Fruit fly (Drosophila melanogaster) whole organism, embryonic: ENCODE results near the gene NimC3.
A peak's percentile ranks its signal among the peaks of the same experiment; 100 is the strongest.

Experiments used
- CG10147 ChIP-seq: fragments of 200-800 bp; sonication (Bioruptor generic); optimal IDR thresholded peaks from 2 replicates; lab custom pipeline; 2019; ENCODE audit warnings: missing biosample characterization, mild to moderate bottlenecking, missing genetic modification characterization, moderate library complexity
- CG10209 ChIP-seq: fragments of 200-800 bp; sonication (Bioruptor generic); optimal IDR thresholded peaks from 3 replicates; lab custom pipeline; 2017; ENCODE audit warnings: missing biosample characterization, mild to moderate bottlenecking, missing genetic modification characterization, missing genetic modification reagents
- CG10321 ChIP-seq: fragments of 200-800 bp; sonication (Bioruptor generic); IDR thresholded peaks from 2 replicates; pipeline ENCODE4 v1.3.6; 2022; ENCODE audit warnings: missing biosample characterization, missing genetic modification characterization
- CG11093 ChIP-seq: fragments of 200-800 bp; sonication (Bioruptor generic); IDR thresholded peaks from 3 replicates; pipeline ENCODE4 v1.3.6; 2022; ENCODE audit warnings: missing biosample characterization, missing genetic modification characterization
- CG11247 ChIP-seq: fragments of 200-800 bp; sonication (Bioruptor generic); IDR thresholded peaks from 2 replicates; pipeline ENCODE4 v1.3.6; 2022; ENCODE audit warnings: missing biosample characterization, missing genetic modification characterization
- CG12769 ChIP-seq: fragments of 200-800 bp; sonication (Bioruptor generic); optimal IDR thresholded peaks from 2 replicates; lab custom pipeline; 2019; ENCODE audit warnings: missing biosample characterization, mild to moderate bottlenecking, missing genetic modification characterization, moderate library complexity
- CG13424 ChIP-seq: fragments of 200-800 bp; sonication (Bioruptor generic); optimal IDR thresholded peaks from 2 replicates; lab custom pipeline; 2019; ENCODE audit warnings: missing biosample characterization, mild to moderate bottlenecking, missing genetic modification characterization, moderate library complexity
- CG14014 ChIP-seq: fragments of 200-800 bp; sonication (Bioruptor generic); IDR thresholded peaks from 2 replicates; pipeline ENCODE4 v1.3.6; 2022; ENCODE audit warnings: missing biosample characterization, missing genetic modification characterization
- CG14050 ChIP-seq: fragments of 200-800 bp; sonication (Bioruptor generic); IDR thresholded peaks from 3 replicates; pipeline ENCODE4 v1.3.6; 2022; ENCODE audit warnings: missing biosample characterization, missing genetic modification characterization
- CG15479 ChIP-seq: fragments of 200-800 bp; sonication (Bioruptor generic); optimal IDR thresholded peaks from 3 replicates; lab custom pipeline; 2019; ENCODE audit warnings: missing biosample characterization, mild to moderate bottlenecking, missing genetic modification characterization, moderate library complexity
- CG17186 ChIP-seq: fragments of 200-800 bp; sonication (Bioruptor generic); optimal IDR thresholded peaks from 3 replicates; lab custom pipeline; 2017; ENCODE audit warnings: missing biosample characterization, missing genetic modification reagents, missing genetic modification characterization
- CG17328 ChIP-seq: fragments of 200-800 bp; sonication (Bioruptor generic); IDR thresholded peaks from 2 replicates; pipeline ENCODE4 v1.3.6; 2022; ENCODE audit warnings: missing biosample characterization, missing genetic modification characterization
- CG17829 ChIP-seq: fragments of 200-800 bp; optimal IDR thresholded peaks from 2 replicates; lab custom pipeline; 2019; ENCODE audit warnings: missing biosample characterization, mild to moderate bottlenecking, missing genetic modification characterization, moderate library complexity
- CG2678 ChIP-seq: fragments of 200-800 bp; sonication (Bioruptor generic); optimal IDR thresholded peaks from 3 replicates; lab custom pipeline; 2019; ENCODE audit warnings: missing biosample characterization, mild to moderate bottlenecking, missing genetic modification characterization, moderate library complexity
- CG31224 ChIP-seq: fragments of 200-800 bp; sonication (Bioruptor generic); IDR thresholded peaks from 2 replicates; pipeline ENCODE4 v1.3.6; 2022; ENCODE audit warnings: missing biosample characterization, missing genetic modification characterization
- CG31388 ChIP-seq: fragments of 200-800 bp; sonication (Bioruptor generic); optimal IDR thresholded peaks from 2 replicates; lab custom pipeline; 2016; ENCODE audit warnings: missing biosample characterization, missing genetic modification characterization
- CG4617 ChIP-seq: fragments of 200-800 bp; sonication (Bioruptor generic); optimal IDR thresholded peaks from 3 replicates; lab custom pipeline; 2016; ENCODE audit warnings: missing biosample characterization, missing genetic modification characterization, borderline replicate concordance
- CG6683 ChIP-seq: fragments of 200-800 bp; sonication (Bioruptor generic); optimal IDR thresholded peaks from 2 replicates; lab custom pipeline; 2017; ENCODE audit warnings: missing biosample characterization, mild to moderate bottlenecking, missing genetic modification characterization, missing genetic modification reagents
- CG6689 ChIP-seq: fragments of 200-800 bp; sonication (Bioruptor generic); IDR thresholded peaks from 2 replicates; pipeline ENCODE4 v1.3.6; 2022; ENCODE audit warnings: missing biosample characterization, missing genetic modification characterization
- CG6791 ChIP-seq: fragments of 200-800 bp; sonication (Bioruptor generic); IDR thresholded peaks from 3 replicates; pipeline ENCODE4 v1.3.6; 2022; ENCODE audit warnings: missing biosample characterization, missing genetic modification characterization; ENCODE audit not compliant: partially characterized antibody
- CG9609 ChIP-seq: fragments of 200-800 bp; sonication (Bioruptor generic); optimal IDR thresholded peaks from 3 replicates; lab custom pipeline; 2016; ENCODE audit warnings: missing biosample characterization, missing genetic modification characterization
- CG9932 ChIP-seq: fragments of 200-800 bp; sonication (Bioruptor generic); IDR thresholded peaks from 2 replicates; pipeline ENCODE4 v1.3.6; 2022; ENCODE audit warnings: missing biosample characterization, missing genetic modification characterization
- Dad ChIP-seq: fragments of 200-800 bp; sonication (Bioruptor generic); optimal IDR thresholded peaks from 3 replicates; lab custom pipeline; 2016; ENCODE audit warnings: missing biosample characterization, missing genetic modification characterization
- Doc2 ChIP-seq: fragments of 200-800 bp; sonication (Bioruptor generic); IDR thresholded peaks from 2 replicates; pipeline ENCODE4 v1.3.6; 2022; ENCODE audit warnings: missing biosample characterization, missing genetic modification characterization
- Fer3 ChIP-seq: fragments of 200-800 bp; sonication (Bioruptor generic); optimal IDR thresholded peaks from 2 replicates; lab custom pipeline; 2018; ENCODE audit warnings: missing biosample characterization, mild to moderate bottlenecking, missing genetic modification characterization, moderate library complexity
- MBD-R2 ChIP-seq: fragments of 200-800 bp; sonication (Bioruptor generic); IDR thresholded peaks from 2 replicates; pipeline ENCODE4 v1.3.6; 2022; ENCODE audit warnings: missing biosample characterization, missing genetic modification characterization
- Mad ChIP-seq: fragments of 200-800 bp; sonication (Bioruptor generic); optimal IDR thresholded peaks from 2 replicates; lab custom pipeline; 2016; ENCODE audit warnings: missing biosample characterization, missing genetic modification characterization
- NC2β ChIP-seq: fragments of 200-800 bp; sonication (Bioruptor generic); optimal IDR thresholded peaks from 2 replicates; lab custom pipeline; 2016; ENCODE audit warnings: missing biosample characterization, missing genetic modification characterization
- Rfx ChIP-seq: fragments of 200-800 bp; sonication (Bioruptor generic); IDR thresholded peaks from 2 replicates; pipeline ENCODE4 v1.3.6; 2022; ENCODE audit warnings: missing biosample characterization, missing genetic modification characterization
- Sox100B ChIP-seq: fragments of 200-800 bp; sonication (Bioruptor generic); optimal IDR thresholded peaks from 3 replicates; lab custom pipeline; 2018; ENCODE audit warnings: missing biosample characterization, mild to moderate bottlenecking, missing genetic modification characterization
- TFAM ChIP-seq: fragments of 200-800 bp; sonication (Bioruptor generic); optimal IDR thresholded peaks from 2 replicates; lab custom pipeline; 2017; ENCODE audit warnings: missing biosample characterization, missing genetic modification characterization, inconsistent platforms
- Xrp1 ChIP-seq: fragments of 200-800 bp; sonication (Bioruptor generic); IDR thresholded peaks from 2 replicates; pipeline ENCODE4 v1.3.6; 2022; ENCODE audit warnings: missing biosample characterization, missing genetic modification characterization
- amos ChIP-seq: fragments of 200-800 bp; sonication (Bioruptor generic); IDR thresholded peaks from 2 replicates; pipeline ENCODE4 v1.3.6; 2022; ENCODE audit warnings: missing biosample characterization, missing genetic modification characterization; ENCODE audit not compliant: partially characterized antibody
- aop ChIP-seq: fragments of 200-800 bp; sonication (Bioruptor generic); IDR thresholded peaks from 2 replicates; pipeline ENCODE4 v1.3.6; 2022; ENCODE audit warnings: missing biosample characterization, missing genetic modification characterization
- br ChIP-seq: fragments of >200 bp; optimal IDR thresholded peaks from 2 replicates; lab custom pipeline; 2017
- cato ChIP-seq: fragments of 200-800 bp; sonication (Bioruptor generic); optimal IDR thresholded peaks from 2 replicates; lab custom pipeline; 2016; ENCODE audit warnings: missing biosample characterization, missing genetic modification characterization, borderline replicate concordance
- ci ChIP-seq: fragments of 200-800 bp; sonication (Bioruptor generic); IDR thresholded peaks from 3 replicates; pipeline ENCODE4 v1.3.6; 2022; ENCODE audit warnings: missing biosample characterization, missing genetic modification characterization
- corto ChIP-seq: fragments of 200-800 bp; sonication (Bioruptor generic); optimal IDR thresholded peaks from 2 replicates; lab custom pipeline; 2016; ENCODE audit warnings: missing biosample characterization, mild to moderate bottlenecking, missing genetic modification characterization, moderate library complexity
- crp ChIP-seq, 2 experiments: fragments of 200-800 bp; sonication (Bioruptor generic); optimal IDR thresholded peaks; 2 replicates in 1 of 2; 3 replicates in 1 of 2; lab custom pipeline; 2017; ENCODE audit warnings: missing biosample characterization in 2 of 2, missing genetic modification characterization in 2 of 2, mild to moderate bottlenecking in 1 of 2, moderate library complexity in 1 of 2
- cwo ChIP-seq: fragments of 200-800 bp; sonication (Bioruptor generic); optimal IDR thresholded peaks from 3 replicates; lab custom pipeline; 2017; ENCODE audit warnings: missing biosample characterization, missing genetic modification characterization, mild to moderate bottlenecking, moderate library complexity, missing genetic modification reagents
- dysf ChIP-seq: fragments of 200-800 bp; sonication (Bioruptor generic); IDR thresholded peaks from 3 replicates; pipeline ENCODE4 v1.3.6; 2022; ENCODE audit warnings: missing biosample characterization, missing genetic modification characterization
- ftz-f1 ChIP-seq: fragments of 200-800 bp; sonication (Bioruptor generic); optimal IDR thresholded peaks from 2 replicates; lab custom pipeline; 2016; ENCODE audit warnings: missing biosample characterization, missing genetic modification characterization
- grau ChIP-seq: fragments of 200-800 bp; optimal IDR thresholded peaks from 3 replicates; lab custom pipeline; 2019; ENCODE audit warnings: missing biosample characterization, mild to moderate bottlenecking, missing genetic modification characterization, moderate library complexity
- nau ChIP-seq: fragments of 200-800 bp; sonication (Bioruptor generic); optimal IDR thresholded peaks from 3 replicates; lab custom pipeline; 2017; ENCODE audit warnings: missing biosample characterization, mild to moderate bottlenecking, missing genetic modification characterization, missing genetic modification reagents
- pb ChIP-seq: fragments of 200-800 bp; sonication (Bioruptor generic); optimal IDR thresholded peaks from 3 replicates; lab custom pipeline; 2016; ENCODE audit warnings: missing biosample characterization, missing genetic modification characterization
- phol ChIP-seq: fragments of 200-800 bp; sonication (Bioruptor generic); optimal IDR thresholded peaks from 3 replicates; lab custom pipeline; 2018; ENCODE audit warnings: missing biosample characterization, mild to moderate bottlenecking, missing genetic modification characterization, moderate library complexity
- pnt ChIP-seq: fragments of 200-800 bp; sonication (Bioruptor generic); optimal IDR thresholded peaks from 3 replicates; lab custom pipeline; 2016; ENCODE audit warnings: missing biosample characterization, missing genetic modification characterization
- psq ChIP-seq: fragments of 200-800 bp; sonication (Bioruptor generic); optimal IDR thresholded peaks from 2 replicates; lab custom pipeline; 2017; ENCODE audit warnings: missing biosample characterization, missing genetic modification characterization
- sug ChIP-seq: fragments of 200-800 bp; optimal IDR thresholded peaks from 2 replicates; lab custom pipeline; 2019; ENCODE audit warnings: missing biosample characterization, mild to moderate bottlenecking, missing genetic modification characterization, moderate library complexity
- trh ChIP-seq: fragments of 200-800 bp; sonication (Bioruptor generic); optimal IDR thresholded peaks from 2 replicates; lab custom pipeline; 2016; ENCODE audit warnings: missing biosample characterization, missing genetic modification characterization
- usp ChIP-seq: fragments of >200 bp; optimal IDR thresholded peaks from 2 replicates; lab custom pipeline; 2017; ENCODE audit warnings: missing biosample characterization, missing genetic modification characterization

The NimC3 gene

DNA sequence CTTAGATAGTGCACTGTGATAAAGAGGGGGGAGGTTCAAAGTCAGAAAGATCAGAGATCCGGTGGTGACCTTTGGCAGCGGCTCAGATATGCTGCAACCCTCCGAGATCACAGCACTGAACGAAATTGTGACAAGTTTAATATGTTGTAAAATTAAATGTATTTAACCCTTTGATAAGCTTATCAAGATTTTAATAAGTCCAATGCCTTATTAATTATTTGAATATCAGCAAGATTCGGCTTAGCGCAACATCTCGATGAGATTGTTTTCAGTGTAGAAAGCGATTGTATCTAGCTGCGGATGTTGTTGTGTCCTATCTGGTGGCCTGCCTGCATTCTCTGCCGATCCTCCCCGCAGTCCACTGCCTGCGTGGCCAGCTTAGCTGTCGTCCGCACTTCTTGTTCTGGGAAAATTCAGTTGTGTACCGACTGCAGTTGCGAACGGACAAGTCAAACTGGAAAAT is 27.2 kb upstream of the NimC3 start, which contains the start of gene NimC4 (continued):
- TF ChIP-seq CG10147 (no peak), psq (GFP tag; lab: Kevin White, UChicago) (no peak), CG9932 (GFP tag; lab: Robert Waterston, UW) (no peak), Dad (peak; percentile 45), MBD-R2 (GFP tag; lab: Robert Waterston, UW) (no peak), nau (no peak), cwo (no peak), CG31388 (GFP tag; lab: Kevin White, UChicago) (peak; percentile 32), Xrp1 (GFP tag; lab: Robert Waterston, UW) (peak; percentile 96), br (lab: Kevin White, UChicago) (no peak), Mad (GFP tag; lab: Kevin White, UChicago) (peak; percentile 67), CG6683 (no peak), CG6791 (GFP tag; lab: Robert Waterston, UW) (no peak), CG13424 (tag; lab: Kevin White, UChicago) (peak; percentile 61), CG14014 (GFP tag; lab: Robert Waterston, UW) (no peak), Doc2 (GFP tag; lab: Robert Waterston, UW) (no peak), dysf (peak; percentile 48; the same call in 2 of the 3 replicates), CG11247 (GFP tag; lab: Robert Waterston, UW) (peak; percentile 41; the same call in 1 of the 2 replicates), CG17328 (GFP tag; lab: Robert Waterston, UW) (peak; percentile 87), aop (GFP tag; lab: Robert Waterston, UW) (peak; percentile 50), Rfx (GFP tag; lab: Robert Waterston, UW) (peak; percentile 28; the same call in 1 of the 2 replicates), crp (GFP tag; optimal IDR thresholded peaks at IDR 0.05; lab: Kevin White, UChicago) (no peak), grau (tag; lab: Kevin White, UChicago) (peak; percentile 70), cato (GFP tag; lab: Kevin White, UChicago) (peak; percentile 60), CG6689 (peak; percentile 89), CG2678 (tag; lab: Kevin White, UChicago) (peak; percentile 64), ci (GFP tag; lab: Robert Waterston, UW) (peak; percentile 70; the same call in 2 of the 3 replicates), NC2β (GFP tag; lab: Kevin White, UChicago) (peak; percentile 80), usp (GFP tag; lab: Kevin White, UChicago) (no peak), Fer3 (no peak), pnt (peak; percentile 84), CG17829 (tag; lab: Kevin White, UChicago) (peak; percentile 95), ftz-f1 (GFP tag; lab: Kevin White, UChicago) (no peak), CG9609 (GFP tag; lab: Kevin White, UChicago) (peak; percentile 69), corto (GFP tag; lab: Kevin White, UChicago) (no peak), phol (peak; percentile 90), CG12769 (no peak), TFAM (GFP tag; lab: Kevin White, UChicago) (peak; percentile 33), CG14050 (no peak), CG17186 (GFP tag; lab: Kevin White, UChicago) (peak; percentile 30), CG10209 (GFP tag; lab: Kevin White, UChicago) (peak; percentile 76), pb (GFP tag; lab: Kevin White, UChicago) (peak; percentile 35), sug (tag; lab: Kevin White, UChicago) (no peak), CG4617 (GFP tag; lab: Kevin White, UChicago) (peak; percentile 35), CG15479 (GFP tag; lab: Kevin White, UChicago) (peak; percentile 96), amos (GFP tag; lab: Robert Waterston, UW) (no peak), Sox100B (peak; percentile 48), CG10321 (GFP tag; lab: Robert Waterston, UW) (no peak), trh (GFP tag; lab: Kevin White, UChicago) (peak; percentile 58), CG31224 (GFP tag; lab: Robert Waterston, UW) (no peak), CG11093 (0 out of 3 replicates have a peak, but pooled peaks have one; percentile 55)
